Fruit fly (Drosophila melanogaster) whole organism, prepupa: ENCODE results near the gene Uba2.

Experiments
- Blimp-1 ChIP-seq: fragments of 200-800 bp; sonication (Bioruptor generic); optimal IDR thresholded peaks from 3 replicates; lab custom pipeline; 2017; ENCODE audit warnings: missing biosample characterization, missing genetic modification characterization, mild to moderate bottlenecking, moderate library complexity, missing genetic modification reagents
- CG10631 ChIP-seq: fragments of 200-800 bp; sonication (Bioruptor generic); optimal IDR thresholded peaks from 2 replicates; lab custom pipeline; 2016; ENCODE audit warnings: missing biosample characterization, missing genetic modification characterization
- CG10669 ChIP-seq: fragments of 200-800 bp; sonication (Bioruptor generic); optimal IDR thresholded peaks from 3 replicates; lab custom pipeline; 2018; ENCODE audit warnings: missing biosample characterization, mild to moderate bottlenecking, missing genetic modification characterization, moderate library complexity
- CG11762 ChIP-seq: fragments of 200-800 bp; sonication (Bioruptor generic); optimal IDR thresholded peaks from 3 replicates; lab custom pipeline; 2016; ENCODE audit warnings: missing biosample characterization, missing genetic modification characterization; ENCODE audit not compliant: insufficient read depth
- CG11902 ChIP-seq: fragments of 200-800 bp; sonication (Bioruptor generic); optimal IDR thresholded peaks from 3 replicates; lab custom pipeline; 2016; ENCODE audit warnings: missing biosample characterization, missing genetic modification characterization
- CG1621 ChIP-seq: fragments of 200-800 bp; sonication (Bioruptor generic); optimal IDR thresholded peaks from 3 replicates; lab custom pipeline; 2018; ENCODE audit warnings: missing biosample characterization, mild to moderate bottlenecking, missing genetic modification characterization
- CG3032 ChIP-seq: fragments of 200-800 bp; optimal IDR thresholded peaks from 2 replicates; lab custom pipeline; 2019; ENCODE audit warnings: missing biosample characterization, mild to moderate bottlenecking, missing genetic modification characterization, moderate library complexity
- CG31627 ChIP-seq: fragments of 200-800 bp; sonication (Bioruptor generic); optimal IDR thresholded peaks from 3 replicates; lab custom pipeline; 2016; ENCODE audit warnings: missing biosample characterization, missing genetic modification characterization
- CG32006 ChIP-seq: fragments of 200-800 bp; sonication (Bioruptor generic); optimal IDR thresholded peaks from 3 replicates; lab custom pipeline; 2017; ENCODE audit warnings: missing biosample characterization, mild to moderate bottlenecking, missing genetic modification characterization
- CG34406 ChIP-seq: fragments of 200-800 bp; sonication (Bioruptor generic); optimal IDR thresholded peaks from 3 replicates; lab custom pipeline; 2016; ENCODE audit warnings: missing biosample characterization, missing genetic modification characterization
- CG3919 ChIP-seq: fragments of 200-800 bp; sonication (Bioruptor generic); optimal IDR thresholded peaks from 3 replicates; lab custom pipeline; 2016; ENCODE audit warnings: missing biosample characterization, missing genetic modification characterization
- CG4318 ChIP-seq: fragments of 200-800 bp; sonication (Bioruptor generic); optimal IDR thresholded peaks from 3 replicates; lab custom pipeline; 2017; ENCODE audit warnings: missing biosample characterization, mild to moderate bottlenecking, missing genetic modification characterization
- CG6163 ChIP-seq: fragments of 200-800 bp; sonication (Bioruptor generic); IDR thresholded peaks from 3 replicates; pipeline ENCODE4 v1.3.6; 2022; ENCODE audit warnings: missing biosample characterization, missing genetic modification characterization
- CG6276 ChIP-seq: fragments of 200-800 bp; sonication (Bioruptor generic); optimal IDR thresholded peaks from 2 replicates; lab custom pipeline; 2017; ENCODE audit warnings: missing biosample characterization, mild to moderate bottlenecking, missing genetic modification characterization
- CG6808 ChIP-seq: fragments of 200-800 bp; sonication (Bioruptor generic); optimal IDR thresholded peaks from 3 replicates; lab custom pipeline; 2017; ENCODE audit warnings: missing biosample characterization, missing genetic modification characterization, mild to moderate bottlenecking, moderate library complexity, missing genetic modification reagents
- CG6854 ChIP-seq: fragments of 200-800 bp; sonication (Bioruptor generic); optimal IDR thresholded peaks from 2 replicates; lab custom pipeline; 2017; ENCODE audit warnings: missing biosample characterization, mild to moderate bottlenecking, missing genetic modification characterization
- CG7368 ChIP-seq: fragments of 200-800 bp; sonication (Bioruptor generic); optimal IDR thresholded peaks from 3 replicates; lab custom pipeline; 2016; ENCODE audit warnings: missing biosample characterization, missing genetic modification characterization
- CG8119 ChIP-seq: fragments of 200-800 bp; sonication (Bioruptor generic); IDR thresholded peaks from 3 replicates; pipeline ENCODE4 v1.3.6; 2022; ENCODE audit warnings: missing biosample characterization, missing genetic modification characterization
- CG8319 ChIP-seq: fragments of 200-800 bp; sonication (Bioruptor generic); optimal IDR thresholded peaks from 3 replicates; lab custom pipeline; 2016; ENCODE audit warnings: missing biosample characterization, missing genetic modification characterization
- CG8632 ChIP-seq: fragments of 200-800 bp; sonication (Bioruptor generic); optimal IDR thresholded peaks from 3 replicates; lab custom pipeline; 2016; ENCODE audit warnings: missing biosample characterization, missing genetic modification characterization
- CG9139 ChIP-seq: fragments of 200-800 bp; sonication (Bioruptor generic); optimal IDR thresholded peaks from 3 replicates; lab custom pipeline; 2017; ENCODE audit warnings: missing biosample characterization, mild to moderate bottlenecking, missing genetic modification characterization
- Eip75B ChIP-seq: fragments of 200-800 bp; sonication (Bioruptor generic); optimal IDR thresholded peaks from 3 replicates; lab custom pipeline; 2016; ENCODE audit warnings: missing biosample characterization, missing genetic modification characterization
- Eip78C ChIP-seq: fragments of 200-800 bp; sonication (Bioruptor generic); peaks from one replicate; lab custom pipeline; 2016; ENCODE audit warnings: missing biosample characterization, missing genetic modification characterization
- Eip93F ChIP-seq: fragments of 200-800 bp; sonication (Bioruptor generic); optimal IDR thresholded peaks from 2 replicates; lab custom pipeline; 2016; ENCODE audit warnings: missing biosample characterization, mild to moderate bottlenecking, missing genetic modification characterization
- Ets21C ChIP-seq: fragments of 200-800 bp; sonication (Bioruptor generic); optimal IDR thresholded peaks from 3 replicates; lab custom pipeline; 2016; ENCODE audit warnings: missing biosample characterization, missing genetic modification characterization
- Ets96B ChIP-seq: fragments of 200-800 bp; optimal IDR thresholded peaks from 2 replicates; lab custom pipeline; 2019; ENCODE audit warnings: missing biosample characterization, mild to moderate bottlenecking, missing genetic modification characterization, moderate library complexity
- Gug ChIP-seq: fragments of 200-800 bp; sonication (Bioruptor generic); IDR thresholded peaks from 2 replicates; pipeline ENCODE4 v1.3.6; 2022; ENCODE audit warnings: missing biosample characterization, missing genetic modification characterization
- Hr38 ChIP-seq: sonication (Bioruptor generic); optimal IDR thresholded peaks from 2 replicates; lab custom pipeline; 2016; ENCODE audit warnings: missing biosample characterization, missing genetic modification characterization
- Hr39 ChIP-seq: fragments of 200-800 bp; sonication (Bioruptor generic); optimal IDR thresholded peaks from 2 replicates; lab custom pipeline; 2016; ENCODE audit warnings: missing biosample characterization, missing genetic modification characterization
- Hr4 ChIP-seq: fragments of 200-800 bp; sonication (Bioruptor generic); optimal IDR thresholded peaks from 3 replicates; lab custom pipeline; 2016; ENCODE audit warnings: missing biosample characterization, missing genetic modification characterization
- Lpt ChIP-seq: fragments of 200-800 bp; sonication (Bioruptor generic); optimal IDR thresholded peaks from 3 replicates; lab custom pipeline; 2016; ENCODE audit warnings: missing biosample characterization, missing genetic modification characterization
- Met ChIP-seq: fragments of 200-800 bp; sonication (Bioruptor generic); optimal IDR thresholded peaks from 3 replicates; lab custom pipeline; 2016; ENCODE audit warnings: missing biosample characterization, missing genetic modification characterization
- OdsH ChIP-seq: fragments of 200-800 bp; sonication (Bioruptor generic); optimal IDR thresholded peaks from 3 replicates; lab custom pipeline; 2016; ENCODE audit warnings: missing biosample characterization, missing genetic modification characterization
- Smox ChIP-seq: fragments of 200-800 bp; sonication (Bioruptor generic); optimal IDR thresholded peaks from 3 replicates; lab custom pipeline; 2016; ENCODE audit warnings: missing biosample characterization, missing genetic modification characterization
- Sox102F ChIP-seq: fragments of 200-800 bp; sonication (Bioruptor generic); optimal IDR thresholded peaks from 2 replicates; lab custom pipeline; 2016; ENCODE audit warnings: missing biosample characterization, mild to moderate bottlenecking, missing genetic modification characterization
- Sox14 ChIP-seq: fragments of 200-800 bp; sonication (Bioruptor generic); optimal IDR thresholded peaks from 3 replicates; lab custom pipeline; 2016; ENCODE audit warnings: missing biosample characterization, missing genetic modification characterization
- Sox15 ChIP-seq: fragments of 200-800 bp; sonication (Bioruptor generic); optimal IDR thresholded peaks from 3 replicates; lab custom pipeline; 2016; ENCODE audit warnings: missing biosample characterization, missing genetic modification characterization
- achi ChIP-seq: fragments of 200-800 bp; sonication (Bioruptor generic); optimal IDR thresholded peaks from 3 replicates; lab custom pipeline; 2016; ENCODE audit warnings: missing biosample characterization, missing genetic modification characterization
- acj6 ChIP-seq: fragments of 200-800 bp; sonication (Bioruptor generic); optimal IDR thresholded peaks from 3 replicates; lab custom pipeline; 2016; ENCODE audit warnings: missing biosample characterization, missing genetic modification characterization
- dac ChIP-seq: fragments of 200-800 bp; sonication (Bioruptor generic); optimal IDR thresholded peaks from 2 replicates; lab custom pipeline; 2017; ENCODE audit warnings: missing biosample characterization, mild to moderate bottlenecking, missing genetic modification characterization
- dsx ChIP-seq: fragments of 200-800 bp; optimal IDR thresholded peaks from 3 replicates; lab custom pipeline; 2019; ENCODE audit warnings: missing biosample characterization, mild to moderate bottlenecking, missing genetic modification characterization, moderate library complexity; ENCODE audit not compliant: poor library complexity, severe bottlenecking
- eg ChIP-seq: fragments of 200-800 bp; sonication (Bioruptor generic); IDR thresholded peaks from 3 replicates; pipeline ENCODE4 v1.3.6; 2022; ENCODE audit warnings: missing biosample characterization, missing genetic modification characterization
- esn ChIP-seq: fragments of 200-800 bp; sonication (Bioruptor generic); optimal IDR thresholded peaks from 2 replicates; lab custom pipeline; 2016; ENCODE audit warnings: missing biosample characterization, mild to moderate bottlenecking, missing genetic modification characterization, moderate library complexity
- fd85E ChIP-seq: fragments of 200-800 bp; sonication (Bioruptor generic); optimal IDR thresholded peaks from 3 replicates; lab custom pipeline; 2016; ENCODE audit warnings: missing biosample characterization, missing genetic modification characterization
- fkh ChIP-seq: fragments of 200-800 bp; sonication (Bioruptor generic); optimal IDR thresholded peaks from 3 replicates; lab custom pipeline; 2017; ENCODE audit warnings: missing biosample characterization, mild to moderate bottlenecking, missing genetic modification characterization, moderate library complexity
- lz ChIP-seq: fragments of 200-800 bp; sonication (Bioruptor generic); optimal IDR thresholded peaks from 3 replicates; lab custom pipeline; 2016; ENCODE audit warnings: missing biosample characterization, missing genetic modification characterization
- net ChIP-seq: fragments of 200-800 bp; sonication (Bioruptor generic); optimal IDR thresholded peaks from 3 replicates; lab custom pipeline; 2016; ENCODE audit warnings: missing biosample characterization, missing genetic modification characterization
- pdm3 ChIP-seq: fragments of 200-800 bp; sonication (Bioruptor generic); optimal IDR thresholded peaks from 3 replicates; lab custom pipeline; 2016; ENCODE audit warnings: missing biosample characterization, missing genetic modification characterization
- salr ChIP-seq, 2 experiments: fragments of 200-800 bp; sonication (Bioruptor generic); optimal IDR thresholded peaks; 3 replicates each; lab custom pipeline; 2016 to 2018; ENCODE audit warnings: missing biosample characterization in 2 of 2, missing genetic modification characterization in 2 of 2, mild to moderate bottlenecking in 1 of 2
- spab ChIP-seq: fragments of 200-800 bp; sonication (Bioruptor generic); optimal IDR thresholded peaks from 2 replicates; lab custom pipeline; 2017; ENCODE audit warnings: missing biosample characterization, mild to moderate bottlenecking, missing genetic modification characterization, missing genetic modification reagents
- ss ChIP-seq, 2 experiments: fragments of 200-800 bp; sonication (Bioruptor generic); optimal IDR thresholded peaks; 2 replicates in 1 of 2; 3 replicates in 1 of 2; lab custom pipeline; 2017 to 2018; ENCODE audit warnings: mild to moderate bottlenecking in 2 of 2, missing biosample characterization in 2 of 2, missing genetic modification characterization in 2 of 2, moderate library complexity in 1 of 2
- topi ChIP-seq: fragments of 200-800 bp; sonication (Bioruptor generic); optimal IDR thresholded peaks from 3 replicates; lab custom pipeline; 2016; ENCODE audit warnings: missing biosample characterization, missing genetic modification characterization

Uba2 gene

dm6 chr3L:8127712-8128210 lies at the start of gene Uba2, which contains the start of gene Cds:
Gene Uba2 (minus strand): TSS chr3L:8127818.
Gene Cds (plus strand): TSS chr3L:8127762.
- TF ChIP-seq spab: no peak
- TF ChIP-seq Ets96B (tag; lab: Kevin White, UChicago): peak; percentile 82
- no peak for TF ChIP-seq fkh (GFP tag; lab: Kevin White, UChicago)
- TF ChIP-seq Blimp-1 (GFP tag; lab: Kevin White, UChicago): peak; percentile 66
- TF ChIP-seq OdsH: peak; percentile 93
- TF ChIP-seq CG4318 (GFP tag; lab: Kevin White, UChicago): no peak
- peak; percentile 86 for TF ChIP-seq Sox15 (GFP tag; lab: Kevin White, UChicago)
- peak; percentile 83; the same call in 2 of the 3 replicates for TF ChIP-seq CG8119 (GFP tag; lab: Robert Waterston, UW)
- TF ChIP-seq CG6808 (GFP tag; lab: Kevin White, UChicago): no peak
- peak; percentile 71 for TF ChIP-seq CG9139 (GFP tag; lab: Kevin White, UChicago)
- peak; percentile 81 for TF ChIP-seq CG11762 (GFP tag; lab: Kevin White, UChicago)
- TF ChIP-seq achi (GFP tag; lab: Kevin White, UChicago): peak; percentile 91
- TF ChIP-seq Sox102F (GFP tag; lab: Kevin White, UChicago): peak; percentile 81
- TF ChIP-seq dsx: peak; percentile 71
- peak; percentile 88 for TF ChIP-seq esn (GFP tag; lab: Kevin White, UChicago)
- peak; percentile 78 for TF ChIP-seq topi (GFP tag; lab: Kevin White, UChicago)
- peak; percentile 58 for TF ChIP-seq CG6854
- TF ChIP-seq CG10669: no peak
- peak; percentile 82 for TF ChIP-seq Eip75B (GFP tag; lab: Kevin White, UChicago)
- peak; percentile 84 for TF ChIP-seq Hr39
- peak; percentile 85 for TF ChIP-seq Gug
- peak; percentile 81 for TF ChIP-seq dac
- peak; percentile 83 for TF ChIP-seq CG31627 (GFP tag; lab: Kevin White, UChicago)
- TF ChIP-seq Eip93F: peak; percentile 84
- peak; percentile 90 for TF ChIP-seq Hr4 (GFP tag; lab: Kevin White, UChicago)
- peak; percentile 76 for TF ChIP-seq Sox14 (GFP tag; lab: Kevin White, UChicago)
- peak; percentile 82 for TF ChIP-seq CG8319 (GFP tag; lab: Kevin White, UChicago)
- peak; percentile 86 for TF ChIP-seq CG8632
- TF ChIP-seq CG3032: peak; percentile 87
- peak; percentile 92 for TF ChIP-seq acj6 (GFP tag; lab: Kevin White, UChicago)
- no peak for TF ChIP-seq Hr38 (GFP tag; lab: Kevin White, UChicago)
- no peak for TF ChIP-seq Smox (GFP tag; lab: Kevin White, UChicago)
- peak; percentile 88 for TF ChIP-seq CG34406
- TF ChIP-seq CG7368 (GFP tag; lab: Kevin White, UChicago): peak; percentile 72
- peak; percentile 89 for TF ChIP-seq Eip78C (GFP tag; lab: Kevin White, UChicago)
- peak; percentile 85 for TF ChIP-seq CG1621 (tag; lab: Kevin White, UChicago)
- peak; percentile 78 for TF ChIP-seq Ets21C (GFP tag; lab: Kevin White, UChicago)
- TF ChIP-seq Met: no peak
- TF ChIP-seq eg (GFP tag; lab: Robert Waterston, UW): peak; percentile 92
- TF ChIP-seq fd85E (GFP tag; lab: Kevin White, UChicago): peak; percentile 74
- peak; percentile 90 for TF ChIP-seq CG32006 (GFP tag; lab: Kevin White, UChicago)
- peak; percentile 79 for TF ChIP-seq CG11902 (GFP tag; lab: Kevin White, UChicago)
- TF ChIP-seq net (GFP tag; lab: Kevin White, UChicago): peak; percentile 85
- peak; percentile 94 for TF ChIP-seq CG10631
- no peak for TF ChIP-seq CG6276 (GFP tag; lab: Kevin White, UChicago)
- peak; percentile 90 for TF ChIP-seq CG3919 (GFP tag; lab: Kevin White, UChicago)
- peak; percentile 87 for TF ChIP-seq lz
- peak; percentile 79 for TF ChIP-seq Lpt (GFP tag; lab: Kevin White, UChicago)
- no peak for TF ChIP-seq pdm3 (GFP tag; lab: Kevin White, UChicago)
- TF ChIP-seq salr (GFP tag; optimal IDR thresholded peaks at IDR 0.05; lab: Kevin White, UChicago): peak; percentile 67 to 82
- TF ChIP-seq ss (GFP tag; optimal IDR thresholded peaks at IDR 0.05; lab: Kevin White, UChicago): peak in 1 of 2 experiments; percentile 85
- TF ChIP-seq CG6163: peak; percentile 86
